Worm (Caenorhabditis elegans) whole organism, L3 larva: ENCODE data around the gene T08G3.6.

Source experiments
- R02D3.7 ChIP-seq: fragments of 150-350 bp; optimal IDR thresholded peaks from 2 replicates; lab custom pipeline; 2014; ENCODE audit warnings: missing biosample characterization, missing genetic modification characterization
- elt-2 ChIP-seq: sonication (generic microtip); optimal IDR thresholded peaks from 2 replicates; lab custom pipeline; 2016; ENCODE audit warnings: missing genetic modification reagents, mild to moderate bottlenecking, missing genetic modification characterization, missing compliant biosample characterization
- lin-15B ChIP-seq: fragments of 150-350 bp; optimal IDR thresholded peaks from 2 replicates; lab custom pipeline; 2014; ENCODE audit warnings: missing biosample characterization, missing genetic modification characterization
- lin-39 ChIP-seq: fragments of 150-350 bp; optimal IDR thresholded peaks from 2 replicates; lab custom pipeline; 2018; ENCODE audit warnings: missing biosample characterization, missing genetic modification reagents, missing genetic modification characterization
- mdl-1 ChIP-seq: fragments of 150-350 bp; optimal IDR thresholded peaks from 2 replicates; lab custom pipeline; 2014; ENCODE audit warnings: missing biosample characterization, missing genetic modification characterization
- nfya-1 ChIP-seq: sonication (generic microtip); optimal IDR thresholded peaks from 2 replicates; lab custom pipeline; 2017; ENCODE audit warnings: missing genetic modification characterization, mild to moderate bottlenecking, missing compliant biosample characterization, antibody characterized with exemption, moderate library complexity; ENCODE audit not compliant: insufficient read depth
- nhr-237 ChIP-seq: fragments of 150-350 bp; optimal IDR thresholded peaks from 2 replicates; lab custom pipeline; 2014; ENCODE audit warnings: missing biosample characterization, missing genetic modification characterization
- pha-4 ChIP-seq: fragments of 150-350 bp; optimal IDR thresholded peaks from 2 replicates; lab custom pipeline; 2014; ENCODE audit warnings: missing biosample characterization, missing genetic modification reagents, missing genetic modification characterization
- unc-62 ChIP-seq: fragments of 150-350 bp; sonication (generic microtip); optimal IDR thresholded peaks from 4 replicates; lab custom pipeline; 2014; ENCODE audit warnings: missing biosample characterization, missing genetic modification reagents, missing genetic modification characterization
- zag-1 ChIP-seq: fragments of 150-350 bp; optimal IDR thresholded peaks from 2 replicates; lab custom pipeline; 2014; ENCODE audit warnings: missing biosample characterization, missing genetic modification characterization

DNA sequence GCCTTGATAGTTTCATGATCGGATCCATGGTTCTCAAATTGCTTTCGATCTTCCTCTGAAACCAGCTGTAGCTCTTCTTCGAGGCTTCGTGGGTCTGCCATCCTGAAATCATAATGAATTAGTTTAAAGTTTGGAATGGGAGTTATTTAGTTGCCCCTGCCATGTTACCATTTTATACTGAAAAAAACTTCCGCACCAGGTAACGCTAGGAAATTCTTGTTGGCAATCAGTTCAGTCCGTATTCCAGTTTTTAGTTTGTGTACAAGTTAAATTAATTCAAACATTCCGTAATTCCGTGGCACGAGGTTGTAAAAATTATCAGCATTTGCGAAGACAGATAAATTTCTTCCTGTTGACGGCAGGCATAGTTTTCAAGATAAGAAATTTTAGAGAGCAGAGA, 41.7 kb downstream of the T08G3.6 start, which contains the start of gene Y32B12A.5:
- TF ChIP-seq nfya-1 (tag; lab: Kevin White, UChicago) = no peak
- no peak for TF ChIP-seq lin-39 (tag; lab: Kevin White, UChicago)
- TF ChIP-seq nhr-237 (tag; lab: Kevin White, UChicago) = no peak
- TF ChIP-seq unc-62 (GFP tag; lab: Kevin White, UChicago) = no peak
- TF ChIP-seq elt-2 (tag; lab: Kevin White, UChicago) = peak; percentile 10
- TF ChIP-seq mdl-1 = no peak
- no peak for TF ChIP-seq zag-1 (tag; lab: Kevin White, UChicago)
- no peak for TF ChIP-seq R02D3.7 (tag; lab: Kevin White, UChicago)
- no peak for TF ChIP-seq lin-15B (tag; lab: Kevin White, UChicago)
- TF ChIP-seq pha-4 = no peak
